Worm (Caenorhabditis elegans): ENCODE results near the gene C25D7.9.

DNA sequence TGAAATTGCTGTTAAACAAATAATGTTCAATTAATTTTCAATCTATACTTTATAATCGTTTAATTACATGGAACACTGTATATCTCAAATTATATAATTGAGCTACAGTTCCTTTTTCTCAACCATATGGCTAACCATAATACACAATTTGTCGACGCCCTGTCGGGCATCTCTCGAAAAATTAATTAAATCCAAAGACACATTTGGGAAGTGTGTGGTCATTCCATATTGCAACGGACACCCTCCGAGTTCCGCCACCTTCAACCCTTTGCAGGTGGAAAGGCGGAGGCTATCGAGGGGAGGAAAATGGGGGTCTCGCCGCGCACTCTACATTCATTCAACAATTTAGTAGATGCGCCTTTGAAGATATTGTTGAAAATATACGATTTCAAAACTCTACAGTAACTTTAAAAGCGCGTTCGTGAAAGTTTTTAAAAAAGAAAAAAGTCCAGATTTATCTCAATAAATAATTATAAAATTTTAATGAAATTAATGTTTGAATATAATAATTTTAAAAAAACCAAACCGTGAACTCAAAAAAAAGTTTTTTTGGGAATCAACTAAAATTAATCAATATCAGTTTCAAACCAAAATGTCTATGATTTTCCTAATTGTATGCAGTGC lies 35.9 kb upstream of the C25D7.9 start, which contains the start of gene F14H8.8:
- peak; percentile 93 for TF ChIP-seq snpc-4 (tag; optimal IDR thresholded peaks at IDR 0.05)
- no peak for TF ChIP-seq pha-4 (tag; optimal IDR thresholded peaks at IDR 0.05)
- no peak for TF ChIP-seq elt-3 (tag; optimal IDR thresholded peaks at IDR 0.05)
- TF ChIP-seq lin-15B (tag; optimal IDR thresholded peaks at IDR 0.05), result peak; percentile 6
- TF ChIP-seq nhr-11 (tag; optimal IDR thresholded peaks at IDR 0.05), result no peak
- no peak for TF ChIP-seq mdl-1 (tag; optimal IDR thresholded peaks at IDR 0.05)
- TF ChIP-seq nhr-25 (tag; optimal IDR thresholded peaks at IDR 0.05), result peak; percentile 62
- TF ChIP-seq fos-1 (tag; optimal IDR thresholded peaks at IDR 0.05), result no peak
- peak; percentile 32 for TF ChIP-seq nfya-1 (tag; optimal IDR thresholded peaks at IDR 0.05; ENCODE audit: insufficient read depth)
- TF ChIP-seq ztf-4 (tag; optimal IDR thresholded peaks at IDR 0.05), result no peak
- TF ChIP-seq elt-1 (tag; optimal IDR thresholded peaks at IDR 0.05), result no peak
- TF ChIP-seq ztf-11 (tag; optimal IDR thresholded peaks at IDR 0.05), result no peak

Data from whole organism, L3 larva.